Fruit fly (Drosophila melanogaster) whole organism: ENCODE data around the gene Rbf2.

Source experiments
- CG8478 ChIP-seq: fragments of >200 bp; optimal IDR thresholded peaks from 2 replicates; lab custom pipeline; 2018; ENCODE audit warnings: inconsistent platforms
- Dll ChIP-seq: fragments of >200 bp; optimal IDR thresholded peaks from 2 replicates; lab custom pipeline; 2017
- EcR ChIP-seq, 2 experiments: fragments of >200 bp; optimal IDR thresholded peaks; 2 replicates each; lab custom pipeline; 2017; ENCODE audit warnings: missing biosample characterization in 2 of 2, missing genetic modification characterization in 2 of 2, missing genetic modification reagents in 2 of 2
- pan ChIP-seq: fragments of >200 bp; optimal IDR thresholded peaks from 2 replicates; lab custom pipeline; 2017
- psq ChIP-seq: fragments of >200 bp; optimal IDR thresholded peaks from 2 replicates; lab custom pipeline; 2017
- usp ChIP-seq: fragments of >200 bp; optimal IDR thresholded peaks from 2 replicates; lab custom pipeline; 2017; ENCODE audit warnings: missing biosample characterization, missing genetic modification characterization, mixed read lengths

Gene Rbf2

DNA sequence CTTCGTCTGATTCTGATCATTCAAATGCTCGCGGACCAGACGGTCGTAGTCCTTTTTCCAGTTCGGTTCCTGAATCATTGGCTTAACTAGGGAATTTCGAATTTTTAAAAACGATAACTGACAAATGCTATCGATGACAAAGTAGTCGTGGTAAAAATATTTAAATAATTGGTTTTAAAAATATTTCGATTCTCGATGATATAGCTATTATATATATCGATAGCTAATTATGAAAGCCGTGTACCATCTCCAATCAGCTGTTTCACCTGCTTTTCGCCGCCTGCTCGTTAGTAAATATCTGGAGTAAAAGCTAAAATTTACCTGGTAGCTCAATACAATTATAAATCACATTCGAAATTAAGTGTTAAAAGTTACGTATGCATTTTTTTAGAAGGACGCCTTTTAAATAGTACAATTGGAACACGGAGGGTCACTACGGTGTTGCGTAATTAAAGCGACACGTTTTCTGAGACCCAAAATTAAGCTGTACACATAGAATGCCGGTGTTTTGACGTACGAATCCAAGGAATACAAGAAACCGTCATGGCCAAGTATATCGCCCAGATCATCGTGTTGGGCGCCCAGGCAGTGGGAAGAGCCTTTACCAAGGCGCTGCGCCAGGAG is 31.5 kb upstream of the Rbf2 start, which contains the start of the genes CG5478 and blp:
Gene CG5478 (minus strand): TSS at position 126 of the 624 bp plus-strand sequence.
Gene blp (plus strand): TSS at position 239 of the 624 bp plus-strand sequence.
- TF ChIP-seq Dll (lab: Kevin White, UChicago) (no peak), psq (lab: Kevin White, UChicago) (no peak), pan (no peak), usp (GFP tag; lab: Kevin White, UChicago) (no peak), CG8478 (lab: Kevin White, UChicago) (no peak), EcR (GFP tag; optimal IDR thresholded peaks at IDR 0.05; lab: Kevin White, UChicago) (no peak)

DNA sequence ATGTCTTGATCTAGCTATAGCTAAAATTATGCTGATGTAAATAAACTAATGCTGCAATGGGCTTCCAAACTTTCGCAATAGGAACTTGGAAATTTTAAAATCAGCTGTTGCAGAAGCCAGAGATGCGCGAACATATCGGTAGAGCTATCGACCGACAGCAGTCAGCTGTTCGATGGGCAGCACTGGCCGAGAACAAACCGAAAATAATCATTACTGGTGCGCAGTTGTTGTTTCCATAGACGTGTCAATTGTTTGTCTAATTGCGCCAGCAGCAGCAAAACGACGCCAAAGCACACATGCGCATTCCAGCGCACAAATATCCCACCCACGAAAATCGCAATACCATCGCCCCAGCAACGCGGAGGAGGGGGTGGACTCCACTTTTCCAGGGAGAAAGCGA is 30.3 kb upstream of the Rbf2 start, which contains the start of gene Sap47:
Gene Sap47 (plus strand): TSS at position 149 of the 400 bp plus-strand sequence.
- TF ChIP-seq EcR (GFP tag; optimal IDR thresholded peaks at IDR 0.05; lab: Kevin White, UChicago) (no peak), pan (no peak), psq (lab: Kevin White, UChicago) (no peak)

DNA sequence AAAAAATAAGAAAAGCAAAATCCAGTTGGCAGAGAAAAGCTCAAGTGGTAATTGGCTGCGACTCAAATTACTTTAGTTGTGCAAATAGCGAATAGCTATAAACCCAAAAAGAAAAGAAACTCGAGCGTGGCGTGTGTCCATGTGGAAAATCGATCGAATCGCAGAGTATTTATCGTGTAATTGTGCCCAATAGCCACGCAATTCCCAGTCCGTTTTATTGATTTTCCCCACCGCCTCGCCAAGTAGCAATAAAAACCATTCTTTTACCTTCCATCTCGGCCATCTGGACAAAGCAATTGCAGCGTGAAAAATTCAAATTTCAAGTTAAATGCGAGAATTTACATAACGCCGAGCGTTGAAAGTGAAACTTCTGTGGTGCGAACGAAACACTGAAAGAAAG is 29.7 kb upstream of the Rbf2 start:
- TF ChIP-seq EcR (GFP tag; optimal IDR thresholded peaks at IDR 0.05; lab: Kevin White, UChicago), result no peak
- TF ChIP-seq Dll (lab: Kevin White, UChicago), result no peak
- no peak for TF ChIP-seq usp (GFP tag; lab: Kevin White, UChicago)
- TF ChIP-seq pan, result no peak
- no peak for TF ChIP-seq psq (lab: Kevin White, UChicago)
- TF ChIP-seq CG8478 (lab: Kevin White, UChicago), result no peak

DNA sequence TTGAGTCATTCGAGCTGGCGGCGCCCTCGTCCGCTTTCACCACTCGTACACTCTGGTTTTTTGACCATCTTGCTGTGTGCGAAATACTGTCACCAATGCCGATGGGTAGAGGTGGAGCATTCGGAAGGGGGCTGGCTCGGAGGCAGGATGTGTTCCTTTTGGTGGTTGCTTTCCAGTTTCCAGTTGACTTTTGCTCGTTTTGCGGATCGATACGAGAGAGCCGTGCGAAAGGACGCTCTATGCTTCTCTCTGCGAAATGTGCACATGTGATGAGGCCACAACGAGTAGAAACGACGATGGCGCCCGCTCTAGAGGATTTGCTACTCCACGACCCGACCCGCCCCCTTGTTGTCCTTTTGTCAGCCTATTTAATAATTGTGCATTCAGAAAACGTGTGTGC is 27.5 kb upstream of the Rbf2 start:
- no peak for TF ChIP-seq CG8478 (lab: Kevin White, UChicago)
- peak; percentile 2 for TF ChIP-seq Dll (lab: Kevin White, UChicago)
- TF ChIP-seq pan, result no peak

DNA sequence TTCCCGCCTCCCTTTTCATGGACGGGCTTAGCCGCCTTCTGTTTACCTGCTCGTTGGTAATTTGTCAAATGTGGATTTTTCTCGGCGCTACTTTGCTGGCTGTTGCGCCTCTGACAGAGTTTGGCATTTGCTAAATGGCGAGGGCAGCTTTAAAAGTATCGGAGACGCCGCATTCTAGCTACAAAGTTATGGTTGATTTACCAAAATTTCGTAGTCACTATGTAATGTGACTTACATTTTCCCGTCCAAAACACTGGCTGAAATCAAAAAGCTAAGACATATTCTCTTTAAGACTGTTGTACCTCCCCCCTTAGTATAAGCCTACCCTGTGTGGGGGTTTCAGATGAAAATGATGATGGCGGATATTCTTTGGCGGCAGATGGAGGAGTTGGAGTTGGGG is 17.6 kb upstream of the Rbf2 start:
- no peak for TF ChIP-seq CG8478 (lab: Kevin White, UChicago)
- TF ChIP-seq Dll (lab: Kevin White, UChicago), result no peak
- no peak for TF ChIP-seq pan
- no peak for TF ChIP-seq psq (lab: Kevin White, UChicago)
- no peak for TF ChIP-seq usp (GFP tag; lab: Kevin White, UChicago)
- TF ChIP-seq EcR (GFP tag; optimal IDR thresholded peaks at IDR 0.05; lab: Kevin White, UChicago), result no peak

DNA sequence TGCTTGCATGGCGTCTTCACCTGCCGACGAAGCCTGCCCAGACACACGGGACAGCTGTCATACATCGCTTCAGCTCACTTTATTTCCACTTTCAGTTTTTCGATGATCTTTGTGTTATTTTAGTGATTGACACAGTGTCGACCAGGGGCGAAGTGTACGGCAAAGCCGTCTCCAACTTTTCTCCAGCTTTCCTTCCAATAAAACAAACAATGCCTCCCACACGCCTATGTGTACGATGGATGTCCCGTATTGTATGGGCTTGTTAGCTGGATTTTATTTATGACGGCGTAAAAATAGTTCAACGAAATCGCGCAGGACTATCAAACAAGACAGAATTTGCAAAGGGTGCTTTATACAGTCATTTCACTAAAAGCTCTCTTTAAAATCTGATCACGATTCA is 14.4 kb upstream of the Rbf2 start, which contains the start of the genes CG31088 and CG46383:
Gene CG31088 (minus strand): TSS at position 101 of the 400 bp plus-strand sequence.
Gene CG46383 (minus strand): TSS at position 101 of the 400 bp plus-strand sequence.
- TF ChIP-seq CG8478 (lab: Kevin White, UChicago), result no peak
- TF ChIP-seq EcR (GFP tag; optimal IDR thresholded peaks at IDR 0.05; lab: Kevin White, UChicago), result no peak
- TF ChIP-seq psq (lab: Kevin White, UChicago), result no peak

DNA sequence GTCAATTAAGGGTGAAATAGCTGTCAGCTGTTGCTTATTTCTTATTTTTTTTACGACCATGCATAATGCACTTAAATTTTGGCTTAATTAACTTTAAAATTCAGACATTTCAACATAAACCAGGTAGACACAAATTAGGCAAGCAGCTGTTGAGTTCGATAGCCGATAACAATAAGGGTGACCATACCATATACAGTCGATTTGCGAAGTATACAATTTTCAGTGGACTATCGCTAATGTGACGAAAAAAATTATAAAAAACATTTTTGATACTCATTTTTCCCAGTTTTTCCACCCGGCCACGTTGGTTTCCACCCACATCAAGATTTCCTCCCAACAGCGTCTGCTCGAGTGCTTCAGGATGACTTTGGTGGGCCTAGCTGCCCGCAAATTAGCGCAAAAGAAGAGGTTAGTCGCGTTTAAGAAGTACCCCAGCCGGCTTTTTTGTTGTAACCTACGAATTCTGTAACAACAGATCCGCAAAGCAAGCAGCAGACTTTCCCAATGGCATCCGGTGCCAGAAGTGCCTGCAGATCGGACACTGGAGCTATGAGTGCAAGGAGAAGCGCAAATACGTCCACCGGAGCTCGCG is 1.5 kb upstream of the Rbf2 start, which contains the start of the genes CG4287 and CG5516:
Gene CG4287 (minus strand): TSS at position 178 of the 592 bp plus-strand sequence.
Gene CG5516 (plus strand): TSS at position 195 of the 592 bp plus-strand sequence.
- TF ChIP-seq usp (GFP tag; lab: Kevin White, UChicago), result no peak
- TF ChIP-seq CG8478 (lab: Kevin White, UChicago), result no peak
- no peak for TF ChIP-seq psq (lab: Kevin White, UChicago)
- no peak for TF ChIP-seq EcR (GFP tag; optimal IDR thresholded peaks at IDR 0.05; lab: Kevin White, UChicago)
- no peak for TF ChIP-seq pan
- no peak for TF ChIP-seq Dll (lab: Kevin White, UChicago)

DNA sequence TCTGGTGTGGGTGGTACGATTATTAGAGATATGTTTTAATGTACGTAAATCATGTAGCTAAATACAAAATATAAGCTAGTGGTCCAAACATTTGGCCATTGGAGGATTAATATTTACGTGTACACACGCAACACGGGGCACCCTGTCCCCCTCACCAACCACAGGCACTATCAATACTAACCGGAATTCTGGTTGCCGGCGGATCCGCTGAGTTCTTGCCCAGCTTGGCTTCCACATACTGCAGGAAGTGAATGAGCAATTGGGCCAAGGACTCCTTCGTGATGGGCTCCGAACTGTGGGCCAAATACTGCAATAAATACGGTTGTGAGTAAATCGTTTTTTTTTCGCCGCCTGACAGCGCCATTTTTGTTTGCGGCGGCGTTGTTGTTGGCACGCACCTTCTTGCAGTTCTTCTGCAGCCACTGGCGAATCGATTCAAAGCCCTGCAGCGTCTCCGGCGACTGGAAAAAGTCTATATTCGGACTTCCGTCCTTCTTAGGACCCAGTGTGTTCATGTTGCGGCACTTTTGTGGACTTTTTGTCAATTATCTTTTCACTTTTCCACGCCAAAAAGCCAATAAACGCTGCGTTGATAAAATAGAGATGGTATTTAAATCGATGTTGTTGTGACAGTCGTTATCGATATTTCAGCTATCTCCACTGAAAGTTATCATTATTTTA is 7.2 kb downstream of the Rbf2 start, which contains the start of gene mor:
Gene mor (minus strand): TSS at position 616 of the 681 bp plus-strand sequence.
- TF ChIP-seq usp (GFP tag; lab: Kevin White, UChicago) (no peak), EcR (GFP tag; optimal IDR thresholded peaks at IDR 0.05; lab: Kevin White, UChicago) (no peak), pan (no peak), CG8478 (lab: Kevin White, UChicago) (no peak), Dll (lab: Kevin White, UChicago) (peak; percentile 32), psq (lab: Kevin White, UChicago) (no peak)

DNA sequence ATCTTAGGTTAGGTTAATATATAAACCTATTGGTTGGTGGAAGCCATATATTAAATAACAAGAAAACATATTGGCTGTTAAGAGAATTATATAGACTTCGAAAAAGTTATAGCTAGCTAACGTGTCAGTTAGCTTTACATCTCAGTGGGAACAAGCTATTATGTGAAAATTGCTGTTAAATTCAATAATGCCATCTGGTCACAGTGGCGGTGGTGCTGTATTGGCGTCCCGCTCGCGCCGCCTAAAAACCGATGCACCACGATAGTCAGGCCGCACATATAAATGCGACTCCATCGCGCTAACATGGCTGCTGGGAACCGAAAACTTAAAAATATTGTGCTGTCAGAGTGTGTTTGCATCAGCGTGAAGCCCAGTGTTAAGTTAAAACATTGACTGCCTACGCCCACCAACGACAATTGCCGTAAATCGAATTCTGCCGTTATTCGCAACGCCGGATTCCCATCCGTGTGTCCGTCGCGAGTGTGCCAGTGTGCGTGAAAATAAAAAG is 7.8 kb downstream of the Rbf2 start, which contains the start of gene Hel89B:
Gene Hel89B (plus strand): TSS at position 320 of the 508 bp plus-strand sequence.
- TF ChIP-seq pan, result no peak
- no peak for TF ChIP-seq Dll (lab: Kevin White, UChicago)
- TF ChIP-seq EcR (GFP tag; optimal IDR thresholded peaks at IDR 0.05; lab: Kevin White, UChicago), result no peak
- TF ChIP-seq psq (lab: Kevin White, UChicago), result no peak
- TF ChIP-seq usp (GFP tag; lab: Kevin White, UChicago), result no peak
- no peak for TF ChIP-seq CG8478 (lab: Kevin White, UChicago)

DNA sequence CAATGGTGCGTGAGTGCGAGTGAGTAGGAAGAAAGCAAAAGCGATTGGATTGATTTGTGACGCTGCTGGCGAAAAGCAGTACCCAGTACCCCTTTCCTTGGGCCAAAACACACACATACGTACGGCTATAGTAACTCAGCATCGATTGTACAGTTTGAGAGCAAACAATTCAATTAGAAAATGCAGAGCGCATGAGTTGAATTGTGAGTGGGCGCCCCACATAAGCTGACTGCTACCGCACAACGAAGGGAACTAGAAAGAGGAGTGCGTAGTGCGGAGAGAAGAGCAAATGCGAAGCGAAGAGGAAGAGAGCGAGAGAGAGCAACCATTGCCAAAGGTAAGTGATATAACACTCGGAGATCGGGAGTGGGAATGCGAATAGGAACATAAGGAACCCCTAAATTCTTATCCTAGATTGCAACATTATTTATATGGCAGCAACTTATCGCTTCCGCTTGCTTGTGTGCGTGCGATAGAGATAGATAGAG is 8.3 kb downstream of the Rbf2 start:
- TF ChIP-seq CG8478 (lab: Kevin White, UChicago), result no peak
- TF ChIP-seq Dll (lab: Kevin White, UChicago), result no peak
- no peak for TF ChIP-seq EcR (GFP tag; optimal IDR thresholded peaks at IDR 0.05; lab: Kevin White, UChicago)
- no peak for TF ChIP-seq psq (lab: Kevin White, UChicago)
- no peak for TF ChIP-seq pan
- no peak for TF ChIP-seq usp (GFP tag; lab: Kevin White, UChicago)

DNA sequence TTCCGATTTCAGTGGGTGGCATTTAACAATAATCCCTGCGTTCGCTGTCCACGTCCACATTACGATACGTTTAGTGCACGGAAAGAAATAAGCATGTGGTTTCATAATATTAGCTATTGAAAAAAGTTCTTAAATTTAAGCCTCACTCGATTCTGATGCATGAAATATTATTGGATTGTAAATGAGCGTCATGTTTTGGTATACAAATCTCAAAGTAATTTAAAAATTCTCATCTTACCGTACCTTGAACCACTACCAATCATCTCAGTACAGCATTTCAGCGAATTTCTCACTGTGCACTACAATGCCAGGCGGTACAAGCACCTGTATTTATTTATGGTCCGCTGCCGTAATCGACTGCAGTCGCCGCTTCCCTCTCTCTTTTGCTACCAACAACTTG is 9.0 kb downstream of the Rbf2 start:
- TF ChIP-seq psq (lab: Kevin White, UChicago) (no peak), CG8478 (lab: Kevin White, UChicago) (no peak), EcR (GFP tag; optimal IDR thresholded peaks at IDR 0.05; lab: Kevin White, UChicago) (no peak), Dll (lab: Kevin White, UChicago) (no peak), usp (GFP tag; lab: Kevin White, UChicago) (no peak)
